Worm (Caenorhabditis elegans): ENCODE data around the gene zip-9.

DNA sequence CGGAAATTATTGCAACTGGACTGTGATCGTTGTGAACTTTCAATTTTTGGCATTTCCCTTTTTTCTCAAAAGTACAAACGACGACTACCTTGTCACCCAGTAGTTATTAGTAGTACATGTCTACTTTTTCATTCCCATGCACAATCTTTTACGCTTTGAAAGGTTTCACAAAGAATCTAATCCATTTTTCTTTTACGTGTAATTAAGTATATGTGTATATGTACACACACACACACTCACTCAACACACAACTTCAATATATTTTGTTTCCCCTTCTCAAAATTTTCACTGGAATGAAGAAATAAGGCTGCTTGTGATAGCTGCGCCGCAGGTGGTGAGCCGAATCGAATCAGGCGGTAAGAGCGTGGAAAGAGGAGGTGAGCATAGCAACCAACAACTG, 17.5 kb upstream of the zip-9 start, which contains the start of gene F58B4.6:
- no peak for TF ChIP-seq flt-1 (GFP tag; IDR thresholded peaks at IDR 0.05)
- TF ChIP-seq ama-1 (optimal IDR thresholded peaks at IDR 0.05): no peak
- no peak for TF ChIP-seq F13C5.2 (tag; optimal IDR thresholded peaks at IDR 0.05)
